Worm (Caenorhabditis elegans): ENCODE measurements around the gene har-1.
A peak's percentile ranks its signal among the peaks of the same experiment; 100 is the strongest.

har-1 gene

DNA sequence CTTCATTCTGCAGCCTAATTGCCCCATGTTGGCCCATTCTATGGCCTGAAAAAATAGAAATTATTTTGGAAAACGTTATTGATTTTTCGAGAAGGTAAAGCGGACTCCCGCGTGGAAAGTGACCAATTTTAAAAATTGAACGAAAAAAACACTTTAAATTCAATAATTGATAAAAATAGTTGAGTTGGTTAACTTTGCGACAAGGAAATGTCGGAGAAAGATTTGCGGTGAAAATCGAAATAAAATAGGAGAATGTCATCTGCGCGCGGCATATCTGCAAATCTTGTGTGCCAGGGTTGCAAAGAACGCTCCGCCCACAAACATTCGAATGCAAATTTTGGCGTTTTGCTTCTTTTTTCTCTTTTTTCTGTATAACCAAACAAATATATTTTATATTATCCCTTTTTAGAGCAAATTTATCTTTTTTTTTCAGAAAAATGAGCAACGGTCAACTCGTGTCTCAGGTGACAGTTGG, 19.1 kb downstream of the har-1 start, which contains the start of the genes rnf-121 and C16C10.4 (continued):
- TF ChIP-seq lsy-2 (tag; optimal IDR thresholded peaks at IDR 0.05) (peak; percentile 69 to 74), dsc-1 (tag; optimal IDR thresholded peaks at IDR 0.05) (peak; percentile 78), unc-98 (GFP tag; IDR thresholded peaks at IDR 0.05) (no peak), lin-13 (GFP tag; optimal IDR thresholded peaks at IDR 0.05) (no peak), nhr-84 (tag; optimal IDR thresholded peaks at IDR 0.05) (no peak), isw-1 (GFP tag; IDR thresholded peaks at IDR 0.05) (peak; percentile 35; the same call in 1 of the 2 replicates), elt-3 (tag; optimal IDR thresholded peaks at IDR 0.05) (peak in 1 of 6 experiments; percentile 50), nhr-71 (tag; optimal IDR thresholded peaks at IDR 0.05) (peak; percentile 76), aha-1 (tag; optimal IDR thresholded peaks at IDR 0.05) (no peak), nhr-28 (tag; optimal IDR thresholded peaks at IDR 0.05) (no peak), lin-15B (tag; optimal IDR thresholded peaks at IDR 0.05) (peak; percentile 61), sptf-1 (tag; optimal IDR thresholded peaks at IDR 0.05) (no peak), nhr-85 (tag) (peak; percentile 81), fkh-10 (GFP tag; optimal IDR thresholded peaks at IDR 0.05) (no peak), tbx-2 (tag; optimal IDR thresholded peaks at IDR 0.05) (peak; percentile 67), aly-2 (tag; optimal IDR thresholded peaks at IDR 0.05) (peak; percentile 67), egl-13 (tag; optimal IDR thresholded peaks at IDR 0.05) (peak; percentile 47), xbp-1 (tag; optimal IDR thresholded peaks at IDR 0.05) (peak; percentile 82), ztf-11 (tag; optimal IDR thresholded peaks at IDR 0.05) (peak in 1 of 2 experiments; percentile 74), nhr-19 (GFP tag; conservative IDR thresholded peaks at IDR 0.05) (peak; percentile 60), swsn-7 (tag; optimal IDR thresholded peaks at IDR 0.05) (peak; percentile 67), jun-1 (tag; optimal IDR thresholded peaks at IDR 0.05) (peak; percentile 45), nhr-12 (tag; optimal IDR thresholded peaks at IDR 0.05) (no peak), efl-3 (GFP tag; optimal IDR thresholded peaks at IDR 0.05) (peak; percentile 14), lin-39 (tag; optimal IDR thresholded peaks at IDR 0.05) (peak; percentile 60), F16B12.6 (tag; optimal IDR thresholded peaks at IDR 0.05) (peak; percentile 38), vab-15 (tag; optimal IDR thresholded peaks at IDR 0.05) (no peak), nhr-237 (tag; optimal IDR thresholded peaks at IDR 0.05) (no peak), tlp-1 (tag; optimal IDR thresholded peaks at IDR 0.05) (no peak), unc-130 (tag; optimal IDR thresholded peaks at IDR 0.05) (peak; percentile 90), efl-1 (optimal IDR thresholded peaks at IDR 0.05) (peak; percentile 49 to 74), efl-1 (GFP tag; optimal IDR thresholded peaks at IDR 0.05 in 1 of 2) (peak; percentile 66 to 98), mep-1 (tag; optimal IDR thresholded peaks at IDR 0.05) (peak; percentile 74), skn-1 (tag; optimal IDR thresholded peaks at IDR 0.05) (peak; percentile 46), pqm-1 (tag; optimal IDR thresholded peaks at IDR 0.05) (no peak), dpl-1 (GFP tag; optimal IDR thresholded peaks at IDR 0.05) (peak; percentile 48 to 72 (median 70))

DNA sequence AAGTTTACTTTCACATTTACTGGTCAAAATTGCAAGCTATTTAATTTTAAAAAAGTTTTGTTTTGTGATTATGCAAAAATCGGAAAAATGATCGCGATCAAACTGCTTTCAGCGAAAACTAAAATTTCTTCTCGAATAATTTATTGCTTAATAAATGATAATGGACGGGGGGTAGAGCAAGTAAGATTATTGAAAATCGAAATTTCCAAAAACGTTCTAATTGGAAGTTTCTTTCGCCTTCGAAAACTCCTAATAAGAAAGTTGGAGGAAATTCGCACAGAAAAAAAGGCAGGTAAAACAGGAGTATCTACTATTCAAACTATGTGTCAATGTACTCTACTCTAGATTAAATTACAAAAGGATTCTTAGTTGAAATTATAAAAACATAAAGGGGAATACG, 20.4 kb downstream of the har-1 start:
- TF ChIP-seq snu-23 (GFP tag; optimal IDR thresholded peaks at IDR 0.05) (no peak), egl-13 (tag; optimal IDR thresholded peaks at IDR 0.05) (no peak), ztf-4 (tag; optimal IDR thresholded peaks at IDR 0.05) (no peak), hlh-4 (tag; optimal IDR thresholded peaks at IDR 0.05) (no peak), nhr-85 (tag) (no peak), nhr-20 (tag; optimal IDR thresholded peaks at IDR 0.05) (no peak), ceh-63 (GFP tag; optimal IDR thresholded peaks at IDR 0.05) (no peak)

ce11 chrIII:4175489-4175888, 23.6 kb downstream of the har-1 start:
- no peak for TF ChIP-seq rnt-1 (tag; optimal IDR thresholded peaks at IDR 0.05)
